Worm (Caenorhabditis elegans) whole organism, L3 larva: Measurements from ENCODE around the gene txdc-9.

Source experiments
- ama-1 ChIP-seq: fragments of 150-350 bp; optimal IDR thresholded peaks from 2 replicates; lab custom pipeline; 2018
- ceh-16 ChIP-seq: sonication (generic microtip); optimal IDR thresholded peaks from 2 replicates; lab custom pipeline; 2017; ENCODE audit warnings: missing biosample characterization, missing genetic modification characterization
- elt-1 ChIP-seq: fragments of 150-350 bp; optimal IDR thresholded peaks from 2 replicates; lab custom pipeline; 2014; ENCODE audit warnings: missing biosample characterization, missing genetic modification characterization
- lin-15B ChIP-seq: fragments of 150-350 bp; optimal IDR thresholded peaks from 2 replicates; lab custom pipeline; 2014; ENCODE audit warnings: missing biosample characterization, missing genetic modification characterization
- mdl-1 ChIP-seq: fragments of 150-350 bp; optimal IDR thresholded peaks from 2 replicates; lab custom pipeline; 2014; ENCODE audit warnings: missing biosample characterization, missing genetic modification characterization
- nhr-11 ChIP-seq: fragments of 150-350 bp; optimal IDR thresholded peaks from 2 replicates; lab custom pipeline; 2014; ENCODE audit warnings: missing biosample characterization, missing genetic modification characterization
- nhr-12 ChIP-seq: fragments of 150-350 bp; optimal IDR thresholded peaks from 2 replicates; lab custom pipeline; 2014; ENCODE audit warnings: missing biosample characterization, missing genetic modification characterization
- nhr-23 ChIP-seq: fragments of 150-350 bp; optimal IDR thresholded peaks from 2 replicates; lab custom pipeline; 2014; ENCODE audit warnings: missing biosample characterization, missing genetic modification reagents, missing genetic modification characterization
- nhr-237 ChIP-seq: fragments of 150-350 bp; optimal IDR thresholded peaks from 2 replicates; lab custom pipeline; 2014; ENCODE audit warnings: missing biosample characterization, missing genetic modification characterization
- nhr-76 ChIP-seq: fragments of 150-350 bp; sonication (generic microtip); optimal IDR thresholded peaks from 5 replicates; lab custom pipeline; 2014; ENCODE audit warnings: missing biosample characterization, missing genetic modification characterization
- pqm-1 ChIP-seq: fragments of 150-350 bp; optimal IDR thresholded peaks from 2 replicates; lab custom pipeline; 2017; ENCODE audit warnings: missing biosample characterization, missing genetic modification characterization, inconsistent platforms

- TF ChIP-seq nhr-23 (tag; lab: Kevin White, UChicago) (no peak), ceh-16 (tag; lab: Kevin White, UChicago) (no peak), nhr-12 (tag; lab: Kevin White, UChicago) (no peak), elt-1 (no peak), mdl-1 (no peak), nhr-237 (tag; lab: Kevin White, UChicago) (no peak), nhr-11 (no peak), pqm-1 (tag; lab: Kevin White, UChicago) (peak; percentile 85), ama-1 (lab: Kevin White, UChicago) (no peak), nhr-76 (tag; lab: Kevin White, UChicago) (no peak), lin-15B (no peak)
Observed at ce11 chrIII:6396381-6396780, 35.6 kb upstream of the txdc-9 start.
